Fruit fly (Drosophila melanogaster) whole organism, prepupa: ENCODE measurements around the gene Baldspot.

Source experiments
- Blimp-1 ChIP-seq: fragments of 200-800 bp; sonication (Bioruptor generic); optimal IDR thresholded peaks from 3 replicates; lab custom pipeline; 2017; ENCODE audit warnings: missing biosample characterization, missing genetic modification characterization, mild to moderate bottlenecking, moderate library complexity, missing genetic modification reagents
- CG10669 ChIP-seq: fragments of 200-800 bp; sonication (Bioruptor generic); optimal IDR thresholded peaks from 3 replicates; lab custom pipeline; 2018; ENCODE audit warnings: missing biosample characterization, mild to moderate bottlenecking, missing genetic modification characterization, moderate library complexity
- CG11294 ChIP-seq: fragments of 200-800 bp; sonication (Bioruptor generic); IDR thresholded peaks from 2 replicates; pipeline ENCODE4 v1.3.6; 2022; ENCODE audit warnings: missing biosample characterization, missing genetic modification characterization
- CG11762 ChIP-seq: fragments of 200-800 bp; sonication (Bioruptor generic); optimal IDR thresholded peaks from 3 replicates; lab custom pipeline; 2016; ENCODE audit warnings: missing biosample characterization, missing genetic modification characterization; ENCODE audit not compliant: insufficient read depth
- CG15336 ChIP-seq: fragments of 200-800 bp; sonication (Bioruptor generic); IDR thresholded peaks from 2 replicates; pipeline ENCODE4 v1.3.6; 2022; ENCODE audit warnings: missing biosample characterization, missing genetic modification characterization
- CG3032 ChIP-seq: fragments of 200-800 bp; optimal IDR thresholded peaks from 2 replicates; lab custom pipeline; 2019; ENCODE audit warnings: missing biosample characterization, mild to moderate bottlenecking, missing genetic modification characterization, moderate library complexity
- CG32006 ChIP-seq: fragments of 200-800 bp; sonication (Bioruptor generic); optimal IDR thresholded peaks from 3 replicates; lab custom pipeline; 2017; ENCODE audit warnings: missing biosample characterization, mild to moderate bottlenecking, missing genetic modification characterization
- CG34406 ChIP-seq: fragments of 200-800 bp; sonication (Bioruptor generic); optimal IDR thresholded peaks from 3 replicates; lab custom pipeline; 2016; ENCODE audit warnings: missing biosample characterization, missing genetic modification characterization
- CG3919 ChIP-seq: fragments of 200-800 bp; sonication (Bioruptor generic); optimal IDR thresholded peaks from 3 replicates; lab custom pipeline; 2016; ENCODE audit warnings: missing biosample characterization, missing genetic modification characterization
- CG4318 ChIP-seq: fragments of 200-800 bp; sonication (Bioruptor generic); optimal IDR thresholded peaks from 3 replicates; lab custom pipeline; 2017; ENCODE audit warnings: missing biosample characterization, mild to moderate bottlenecking, missing genetic modification characterization
- CG6792 ChIP-seq: fragments of 200-800 bp; sonication (Bioruptor generic); optimal IDR thresholded peaks from 3 replicates; lab custom pipeline; 2016; ENCODE audit warnings: missing biosample characterization, missing genetic modification characterization
- CG6808 ChIP-seq: fragments of 200-800 bp; sonication (Bioruptor generic); optimal IDR thresholded peaks from 3 replicates; lab custom pipeline; 2017; ENCODE audit warnings: missing biosample characterization, missing genetic modification characterization, mild to moderate bottlenecking, moderate library complexity, missing genetic modification reagents
- CG6854 ChIP-seq: fragments of 200-800 bp; sonication (Bioruptor generic); optimal IDR thresholded peaks from 2 replicates; lab custom pipeline; 2017; ENCODE audit warnings: missing biosample characterization, mild to moderate bottlenecking, missing genetic modification characterization
- CG7368 ChIP-seq: fragments of 200-800 bp; sonication (Bioruptor generic); optimal IDR thresholded peaks from 3 replicates; lab custom pipeline; 2016; ENCODE audit warnings: missing biosample characterization, missing genetic modification characterization
- CG8119 ChIP-seq: fragments of 200-800 bp; sonication (Bioruptor generic); IDR thresholded peaks from 3 replicates; pipeline ENCODE4 v1.3.6; 2022; ENCODE audit warnings: missing biosample characterization, missing genetic modification characterization
- CG8632 ChIP-seq: fragments of 200-800 bp; sonication (Bioruptor generic); optimal IDR thresholded peaks from 3 replicates; lab custom pipeline; 2016; ENCODE audit warnings: missing biosample characterization, missing genetic modification characterization
- CG9139 ChIP-seq: fragments of 200-800 bp; sonication (Bioruptor generic); optimal IDR thresholded peaks from 3 replicates; lab custom pipeline; 2017; ENCODE audit warnings: missing biosample characterization, mild to moderate bottlenecking, missing genetic modification characterization
- Eip75B ChIP-seq: fragments of 200-800 bp; sonication (Bioruptor generic); optimal IDR thresholded peaks from 3 replicates; lab custom pipeline; 2016; ENCODE audit warnings: missing biosample characterization, missing genetic modification characterization
- Eip78C ChIP-seq: fragments of 200-800 bp; sonication (Bioruptor generic); peaks from one replicate; lab custom pipeline; 2016; ENCODE audit warnings: missing biosample characterization, missing genetic modification characterization
- Ets21C ChIP-seq: fragments of 200-800 bp; sonication (Bioruptor generic); optimal IDR thresholded peaks from 3 replicates; lab custom pipeline; 2016; ENCODE audit warnings: missing biosample characterization, missing genetic modification characterization
- Ets96B ChIP-seq: fragments of 200-800 bp; optimal IDR thresholded peaks from 2 replicates; lab custom pipeline; 2019; ENCODE audit warnings: missing biosample characterization, mild to moderate bottlenecking, missing genetic modification characterization, moderate library complexity
- Gug ChIP-seq: fragments of 200-800 bp; sonication (Bioruptor generic); IDR thresholded peaks from 2 replicates; pipeline ENCODE4 v1.3.6; 2022; ENCODE audit warnings: missing biosample characterization, missing genetic modification characterization
- Hr38 ChIP-seq: sonication (Bioruptor generic); optimal IDR thresholded peaks from 2 replicates; lab custom pipeline; 2016; ENCODE audit warnings: missing biosample characterization, missing genetic modification characterization
- Hr39 ChIP-seq: fragments of 200-800 bp; sonication (Bioruptor generic); optimal IDR thresholded peaks from 2 replicates; lab custom pipeline; 2016; ENCODE audit warnings: missing biosample characterization, missing genetic modification characterization
- Hr4 ChIP-seq: fragments of 200-800 bp; sonication (Bioruptor generic); optimal IDR thresholded peaks from 3 replicates; lab custom pipeline; 2016; ENCODE audit warnings: missing biosample characterization, missing genetic modification characterization
- Lpt ChIP-seq: fragments of 200-800 bp; sonication (Bioruptor generic); optimal IDR thresholded peaks from 3 replicates; lab custom pipeline; 2016; ENCODE audit warnings: missing biosample characterization, missing genetic modification characterization
- Met ChIP-seq: fragments of 200-800 bp; sonication (Bioruptor generic); optimal IDR thresholded peaks from 3 replicates; lab custom pipeline; 2016; ENCODE audit warnings: missing biosample characterization, missing genetic modification characterization
- OdsH ChIP-seq: fragments of 200-800 bp; sonication (Bioruptor generic); optimal IDR thresholded peaks from 3 replicates; lab custom pipeline; 2016; ENCODE audit warnings: missing biosample characterization, missing genetic modification characterization
- Smox ChIP-seq: fragments of 200-800 bp; sonication (Bioruptor generic); optimal IDR thresholded peaks from 3 replicates; lab custom pipeline; 2016; ENCODE audit warnings: missing biosample characterization, missing genetic modification characterization
- Sox102F ChIP-seq: fragments of 200-800 bp; sonication (Bioruptor generic); optimal IDR thresholded peaks from 2 replicates; lab custom pipeline; 2016; ENCODE audit warnings: missing biosample characterization, mild to moderate bottlenecking, missing genetic modification characterization
- Sox14 ChIP-seq: fragments of 200-800 bp; sonication (Bioruptor generic); optimal IDR thresholded peaks from 3 replicates; lab custom pipeline; 2016; ENCODE audit warnings: missing biosample characterization, missing genetic modification characterization
- achi ChIP-seq: fragments of 200-800 bp; sonication (Bioruptor generic); optimal IDR thresholded peaks from 3 replicates; lab custom pipeline; 2016; ENCODE audit warnings: missing biosample characterization, missing genetic modification characterization
- acj6 ChIP-seq: fragments of 200-800 bp; sonication (Bioruptor generic); optimal IDR thresholded peaks from 3 replicates; lab custom pipeline; 2016; ENCODE audit warnings: missing biosample characterization, missing genetic modification characterization
- dac ChIP-seq: fragments of 200-800 bp; sonication (Bioruptor generic); optimal IDR thresholded peaks from 2 replicates; lab custom pipeline; 2017; ENCODE audit warnings: missing biosample characterization, mild to moderate bottlenecking, missing genetic modification characterization
- dsx ChIP-seq: fragments of 200-800 bp; optimal IDR thresholded peaks from 3 replicates; lab custom pipeline; 2019; ENCODE audit warnings: missing biosample characterization, mild to moderate bottlenecking, missing genetic modification characterization, moderate library complexity; ENCODE audit not compliant: poor library complexity, severe bottlenecking
- eg ChIP-seq: fragments of 200-800 bp; sonication (Bioruptor generic); IDR thresholded peaks from 3 replicates; pipeline ENCODE4 v1.3.6; 2022; ENCODE audit warnings: missing biosample characterization, missing genetic modification characterization
- esn ChIP-seq: fragments of 200-800 bp; sonication (Bioruptor generic); optimal IDR thresholded peaks from 2 replicates; lab custom pipeline; 2016; ENCODE audit warnings: missing biosample characterization, mild to moderate bottlenecking, missing genetic modification characterization, moderate library complexity
- fd59A ChIP-seq: fragments of 200-800 bp; sonication (Bioruptor generic); optimal IDR thresholded peaks from 2 replicates; lab custom pipeline; 2017; ENCODE audit warnings: missing biosample characterization, mild to moderate bottlenecking, missing genetic modification characterization, missing genetic modification reagents
- fd85E ChIP-seq: fragments of 200-800 bp; sonication (Bioruptor generic); optimal IDR thresholded peaks from 3 replicates; lab custom pipeline; 2016; ENCODE audit warnings: missing biosample characterization, missing genetic modification characterization
- fkh ChIP-seq: fragments of 200-800 bp; sonication (Bioruptor generic); optimal IDR thresholded peaks from 3 replicates; lab custom pipeline; 2017; ENCODE audit warnings: missing biosample characterization, mild to moderate bottlenecking, missing genetic modification characterization, moderate library complexity
- lz ChIP-seq: fragments of 200-800 bp; sonication (Bioruptor generic); optimal IDR thresholded peaks from 3 replicates; lab custom pipeline; 2016; ENCODE audit warnings: missing biosample characterization, missing genetic modification characterization
- net ChIP-seq: fragments of 200-800 bp; sonication (Bioruptor generic); optimal IDR thresholded peaks from 3 replicates; lab custom pipeline; 2016; ENCODE audit warnings: missing biosample characterization, missing genetic modification characterization
- pdm3 ChIP-seq: fragments of 200-800 bp; sonication (Bioruptor generic); optimal IDR thresholded peaks from 3 replicates; lab custom pipeline; 2016; ENCODE audit warnings: missing biosample characterization, missing genetic modification characterization
- spab ChIP-seq: fragments of 200-800 bp; sonication (Bioruptor generic); optimal IDR thresholded peaks from 2 replicates; lab custom pipeline; 2017; ENCODE audit warnings: missing biosample characterization, mild to moderate bottlenecking, missing genetic modification characterization, missing genetic modification reagents
- ss ChIP-seq, 2 experiments: fragments of 200-800 bp; sonication (Bioruptor generic); optimal IDR thresholded peaks; 2 replicates in 1 of 2; 3 replicates in 1 of 2; lab custom pipeline; 2017 to 2018; ENCODE audit warnings: mild to moderate bottlenecking in 2 of 2, missing biosample characterization in 2 of 2, missing genetic modification characterization in 2 of 2, moderate library complexity in 1 of 2
- svp ChIP-seq: fragments of 200-800 bp; sonication (Bioruptor generic); peaks from one replicate; lab custom pipeline; 2016; ENCODE audit warnings: missing biosample characterization, missing genetic modification characterization
- topi ChIP-seq: fragments of 200-800 bp; sonication (Bioruptor generic); optimal IDR thresholded peaks from 3 replicates; lab custom pipeline; 2016; ENCODE audit warnings: missing biosample characterization, missing genetic modification characterization
- vri ChIP-seq: fragments of 200-800 bp; sonication (Bioruptor generic); optimal IDR thresholded peaks from 3 replicates; lab custom pipeline; 2016; ENCODE audit warnings: missing biosample characterization, mild to moderate bottlenecking, missing genetic modification characterization

The Baldspot gene

DNA sequence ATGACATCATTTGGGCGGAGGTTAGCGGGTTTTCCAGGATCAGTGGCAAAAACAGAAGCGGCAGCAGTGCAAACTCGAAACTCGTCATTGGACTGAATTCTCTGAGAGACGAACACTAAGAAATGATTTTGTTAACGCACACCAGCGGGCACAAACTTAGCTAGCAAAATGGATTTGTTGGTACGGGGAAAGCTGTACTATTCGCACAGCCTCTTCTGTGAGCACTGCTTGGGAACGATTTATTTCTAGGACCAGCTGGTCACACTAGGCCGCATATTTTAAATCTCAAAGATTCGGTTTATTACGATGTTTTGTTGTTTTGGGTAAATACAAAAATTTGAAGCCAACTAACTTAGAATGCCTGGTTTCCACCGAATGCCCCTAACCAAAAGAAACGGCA is 52.3 kb downstream of the Baldspot start, which contains the start of gene CG4098 (continued):
- peak; percentile 8 for TF ChIP-seq Hr38 (GFP tag; lab: Kevin White, UChicago)
- no peak for TF ChIP-seq Lpt
- no peak for TF ChIP-seq spab (GFP tag; lab: Kevin White, UChicago)
- TF ChIP-seq fkh (GFP tag; lab: Kevin White, UChicago) = no peak
- peak; percentile 20 for TF ChIP-seq Sox102F (GFP tag; lab: Kevin White, UChicago)
- no peak for TF ChIP-seq Blimp-1 (GFP tag; lab: Kevin White, UChicago)
- TF ChIP-seq CG6854 = no peak
- peak; percentile 10 for TF ChIP-seq CG6808
- peak; percentile 56 for TF ChIP-seq net
- TF ChIP-seq Ets96B (tag; lab: Kevin White, UChicago) = peak; percentile 36
- no peak for TF ChIP-seq CG4318
- peak; percentile 14 for TF ChIP-seq Ets21C
- peak; percentile 87 for TF ChIP-seq eg
- peak; percentile 79 for TF ChIP-seq svp (GFP tag; lab: Kevin White, UChicago)
- peak; percentile 25 for TF ChIP-seq CG34406 (GFP tag; lab: Kevin White, UChicago)
- TF ChIP-seq dsx = peak; percentile 53
- peak; percentile 55 for TF ChIP-seq CG32006 (GFP tag; lab: Kevin White, UChicago)
- TF ChIP-seq achi (GFP tag; lab: Kevin White, UChicago) = peak; percentile 51
- TF ChIP-seq fd59A (GFP tag; lab: Kevin White, UChicago) = no peak
- TF ChIP-seq CG9139 = no peak
- TF ChIP-seq Eip78C (GFP tag; lab: Kevin White, UChicago) = peak; percentile 85
- peak; percentile 73 for TF ChIP-seq pdm3 (GFP tag; lab: Kevin White, UChicago)
- peak; percentile 44 for TF ChIP-seq CG6792 (GFP tag; lab: Kevin White, UChicago)
- peak; percentile 15 for TF ChIP-seq CG11762 (GFP tag; lab: Kevin White, UChicago)
- TF ChIP-seq Sox14 (GFP tag; lab: Kevin White, UChicago) = peak; percentile 65
- peak; percentile 35 for TF ChIP-seq CG7368 (GFP tag; lab: Kevin White, UChicago)
- TF ChIP-seq CG15336 (GFP tag; lab: Robert Waterston, UW) = peak; percentile 58
- TF ChIP-seq esn (GFP tag; lab: Kevin White, UChicago) = peak; percentile 69
- TF ChIP-seq CG3032 (tag; lab: Kevin White, UChicago) = peak; percentile 53
- peak; percentile 38 for TF ChIP-seq dac (GFP tag; lab: Kevin White, UChicago)
- peak; percentile 13 for TF ChIP-seq CG10669 (GFP tag; lab: Kevin White, UChicago)
- peak; percentile 70 for TF ChIP-seq Hr39 (GFP tag; lab: Kevin White, UChicago)
- TF ChIP-seq CG8119 (GFP tag; lab: Robert Waterston, UW) = no peak
- no peak for TF ChIP-seq fd85E (GFP tag; lab: Kevin White, UChicago)

- peak; percentile 34 for TF ChIP-seq fkh (GFP tag; lab: Kevin White, UChicago)
- peak; percentile 25 for TF ChIP-seq Met
- TF ChIP-seq vri (GFP tag; lab: Kevin White, UChicago) = no peak
- TF ChIP-seq acj6 (GFP tag; lab: Kevin White, UChicago) = peak; percentile 44
- TF ChIP-seq lz = peak; percentile 13
- no peak for TF ChIP-seq dac (GFP tag; lab: Kevin White, UChicago)
- TF ChIP-seq Gug (GFP tag; lab: Robert Waterston, UW) = no peak
- peak; percentile 74 for TF ChIP-seq svp (GFP tag; lab: Kevin White, UChicago)
- peak; percentile 5 for TF ChIP-seq Hr39 (GFP tag; lab: Kevin White, UChicago)
- peak; percentile 18 for TF ChIP-seq topi (GFP tag; lab: Kevin White, UChicago)
- peak; percentile 7 for TF ChIP-seq CG34406 (GFP tag; lab: Kevin White, UChicago)
- TF ChIP-seq CG3919 (GFP tag; lab: Kevin White, UChicago) = peak; percentile 31
- peak; percentile 30 for TF ChIP-seq Hr4 (GFP tag; lab: Kevin White, UChicago)
- no peak for TF ChIP-seq CG6854
- no peak for TF ChIP-seq spab (GFP tag; lab: Kevin White, UChicago)
- TF ChIP-seq Eip78C (GFP tag; lab: Kevin White, UChicago) = peak; percentile 57
- TF ChIP-seq CG10669 (GFP tag; lab: Kevin White, UChicago) = no peak
- peak; percentile 0 for TF ChIP-seq Smox
- TF ChIP-seq dsx = no peak
- peak; percentile 38 for TF ChIP-seq achi (GFP tag; lab: Kevin White, UChicago)
- peak; percentile 25 for TF ChIP-seq pdm3 (GFP tag; lab: Kevin White, UChicago)
- TF ChIP-seq OdsH (GFP tag; lab: Kevin White, UChicago) = peak; percentile 20
- peak; percentile 59 for TF ChIP-seq CG6808
- no peak for TF ChIP-seq CG15336 (GFP tag; lab: Robert Waterston, UW)
- no peak for TF ChIP-seq Eip75B (GFP tag; lab: Kevin White, UChicago)
- peak; percentile 6 for TF ChIP-seq Sox14 (GFP tag; lab: Kevin White, UChicago)
- no peak for TF ChIP-seq CG11294 (GFP tag; lab: Robert Waterston, UW)
- TF ChIP-seq CG6792 (GFP tag; lab: Kevin White, UChicago) = peak; percentile 17
- peak; percentile 13 for TF ChIP-seq Ets96B (tag; lab: Kevin White, UChicago)
- peak; percentile 41 for TF ChIP-seq esn (GFP tag; lab: Kevin White, UChicago)
- TF ChIP-seq ss (GFP tag; optimal IDR thresholded peaks at IDR 0.05; lab: Kevin White, UChicago) = peak in 1 of 2 experiments; percentile 49
- TF ChIP-seq CG8632 (GFP tag; lab: Kevin White, UChicago) = no peak
- TF ChIP-seq CG3032 (tag; lab: Kevin White, UChicago) = peak; percentile 40
Measured at dm6 chr3L:16602736-16603144, 58.7 kb downstream of the Baldspot start, which contains the start of gene Arts. TSS of gene Arts (plus strand) at chr3L:16602851.
